Worm (Caenorhabditis elegans): Measurements from ENCODE around the gene zip-1.
A peak's percentile ranks its signal among the peaks of the same experiment; 100 is the strongest.

Gene zip-1

ce11 chrIII:12334268-12334667 lies 723 bp downstream of the zip-1 start:
- no peak for TF ChIP-seq dao-5 (tag; optimal IDR thresholded peaks at IDR 0.05)
- no peak for TF ChIP-seq W03F9.2 (tag; optimal IDR thresholded peaks at IDR 0.05)
- TF ChIP-seq him-1 (tag; optimal IDR thresholded peaks at IDR 0.05), result no peak

- TF ChIP-seq dao-5 (tag; optimal IDR thresholded peaks at IDR 0.05), result no peak
- TF ChIP-seq W03F9.2 (tag; optimal IDR thresholded peaks at IDR 0.05), result peak; percentile 1
These were observed 2.0 kb downstream of the zip-1 start for ce11 chrIII:12335400-12335994.

DNA sequence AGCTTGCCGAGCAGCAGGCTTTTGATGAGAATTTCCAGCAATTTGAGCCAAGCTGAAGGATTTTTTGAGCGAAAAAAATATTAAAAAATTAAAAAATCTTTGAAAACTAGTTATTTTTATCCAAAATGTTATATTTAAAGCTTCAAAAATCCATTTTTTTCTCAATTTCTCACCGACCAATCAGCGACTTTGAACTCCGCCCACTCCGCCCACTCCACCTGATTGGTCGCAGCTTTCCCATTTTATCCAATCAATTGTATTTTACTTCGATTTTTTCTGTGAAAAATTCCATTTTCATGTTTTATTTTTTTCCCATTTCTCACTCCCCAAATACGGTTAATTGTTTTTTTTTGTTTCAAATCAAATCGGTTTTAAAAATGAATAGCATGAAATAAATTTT lies 11.4 kb downstream of the zip-1 start:
- TF ChIP-seq him-1 (tag; optimal IDR thresholded peaks at IDR 0.05), result no peak
- no peak for TF ChIP-seq dao-5 (tag; optimal IDR thresholded peaks at IDR 0.05)
- no peak for TF ChIP-seq W03F9.2 (tag; optimal IDR thresholded peaks at IDR 0.05)

DNA sequence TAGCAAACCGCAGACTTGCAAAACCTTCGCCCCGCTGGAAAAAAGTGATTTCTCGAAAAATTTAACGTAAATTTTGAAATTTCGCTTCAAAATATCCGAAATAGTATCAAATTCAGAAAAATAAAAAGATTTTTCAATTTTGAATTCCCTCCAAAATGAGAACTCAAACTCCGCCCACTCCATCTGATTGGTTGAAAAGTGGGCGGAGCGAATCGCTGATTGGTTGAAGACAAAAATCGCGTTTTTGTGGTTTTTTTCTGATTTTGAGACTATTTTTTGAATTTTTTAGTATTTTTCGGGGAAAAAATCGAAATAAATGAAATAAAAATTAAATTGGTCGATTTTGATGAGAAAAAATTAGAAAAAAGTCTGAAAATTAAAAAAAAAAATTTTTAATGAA lies 15.5 kb downstream of the zip-1 start:
- TF ChIP-seq him-1 (tag; optimal IDR thresholded peaks at IDR 0.05), result no peak
- TF ChIP-seq W03F9.2 (tag; optimal IDR thresholded peaks at IDR 0.05), result no peak
- TF ChIP-seq dao-5 (tag; optimal IDR thresholded peaks at IDR 0.05), result no peak

DNA sequence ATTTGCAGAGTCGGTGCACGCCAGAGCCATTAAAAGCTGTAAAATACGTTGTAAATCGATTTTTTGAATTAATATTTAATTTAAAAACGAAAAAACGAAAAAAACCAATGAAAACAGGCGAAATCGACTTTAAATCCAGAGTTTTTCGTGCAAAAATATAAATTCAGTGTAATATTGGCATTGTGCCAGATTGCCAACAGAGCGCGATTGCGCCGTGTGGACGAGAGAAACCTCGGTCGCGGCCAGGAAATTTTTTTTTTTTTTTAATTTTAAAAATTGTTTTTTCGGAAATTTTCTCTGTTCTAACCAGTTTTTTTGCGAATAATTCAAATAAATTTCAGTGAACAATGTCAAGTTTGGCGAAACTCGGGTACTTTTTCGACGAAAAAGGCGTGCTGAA lies 17.8 kb downstream of the zip-1 start, which contains the start of the genes pph-4.1 and Y75B8A.31:
pph-4.1 (minus strand) TSS at position 36 of the 400 bp plus-strand sequence.
Y75B8A.31 (plus strand) TSS at position 342 of the 400 bp plus-strand sequence.
- TF ChIP-seq dao-5 (tag; optimal IDR thresholded peaks at IDR 0.05) (no peak), him-1 (tag; optimal IDR thresholded peaks at IDR 0.05) (peak; percentile 58), W03F9.2 (tag; optimal IDR thresholded peaks at IDR 0.05) (peak; percentile 94)

ce11 chrIII:12356588-12356987 lies 23.0 kb downstream of the zip-1 start:
- no peak for TF ChIP-seq dao-5 (tag; optimal IDR thresholded peaks at IDR 0.05)
- no peak for TF ChIP-seq him-1 (tag; optimal IDR thresholded peaks at IDR 0.05)

DNA sequence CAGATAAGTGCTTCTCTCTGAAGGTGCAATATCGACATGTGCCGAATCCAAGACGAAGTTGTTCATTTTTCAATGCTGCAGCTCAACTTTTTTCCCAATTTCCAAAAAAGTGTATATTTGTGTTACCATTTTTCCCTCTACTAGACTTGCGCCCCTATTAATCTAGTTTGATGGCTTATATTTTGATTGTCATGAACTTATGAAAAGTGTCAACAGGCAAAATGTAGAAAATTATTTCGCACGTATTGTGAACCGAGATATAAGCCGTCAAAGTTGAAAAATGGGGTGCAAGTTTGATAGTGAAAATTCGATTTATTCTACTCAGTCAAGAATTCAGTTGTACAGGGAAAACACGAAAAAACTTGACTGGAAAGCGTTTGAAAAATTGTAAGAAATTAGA lies 24.9 kb downstream of the zip-1 start, which contains the start of gene Y75B8A.32:
Y75B8A.32 (minus strand) TSS at position 101 of the 400 bp plus-strand sequence.
- TF ChIP-seq dao-5 (tag; optimal IDR thresholded peaks at IDR 0.05) (no peak), W03F9.2 (tag; optimal IDR thresholded peaks at IDR 0.05) (no peak)

ce11 chrIII:12359265-12359664 lies 25.7 kb downstream of the zip-1 start, which contains the start of gene Y75B8A.34:
Gene Y75B8A.34 (plus strand): TSS chrIII:12359565.
- TF ChIP-seq him-1 (tag; optimal IDR thresholded peaks at IDR 0.05) (no peak), W03F9.2 (tag; optimal IDR thresholded peaks at IDR 0.05) (no peak), dao-5 (tag; optimal IDR thresholded peaks at IDR 0.05) (no peak)

DNA sequence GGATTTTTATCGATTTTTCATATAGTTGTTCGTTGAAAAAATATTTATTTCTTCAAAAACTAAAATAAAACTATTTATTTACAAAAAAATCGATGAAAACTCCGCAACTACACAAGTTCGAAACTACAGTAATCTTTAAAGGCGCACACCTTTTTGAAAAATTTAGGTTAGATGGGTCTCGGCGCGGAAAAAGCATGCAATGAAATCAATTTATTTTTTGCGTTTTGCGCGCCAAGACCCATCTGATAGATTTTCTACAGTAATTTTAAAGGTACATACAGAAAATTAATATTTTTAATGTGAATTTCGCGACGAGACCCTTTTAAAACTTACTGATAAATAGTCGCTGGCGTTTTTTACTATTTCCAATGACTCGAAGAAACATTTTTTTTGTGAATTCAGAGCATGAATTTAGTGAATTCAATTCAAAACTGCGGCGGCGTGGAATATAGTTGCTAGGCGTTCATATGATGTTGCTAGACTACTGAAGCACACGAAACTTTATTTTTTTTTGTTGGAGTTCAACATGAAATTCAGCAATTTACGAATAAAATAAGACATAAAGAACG lies 33.5 kb downstream of the zip-1 start, which contains the start of gene Y75B8A.33:
Y75B8A.33 (minus strand) TSS at position 385 of the 569 bp plus-strand sequence.
- no peak for TF ChIP-seq W03F9.2 (tag; optimal IDR thresholded peaks at IDR 0.05)
- TF ChIP-seq dao-5 (tag; optimal IDR thresholded peaks at IDR 0.05), result no peak
- no peak for TF ChIP-seq him-1 (tag; optimal IDR thresholded peaks at IDR 0.05)

DNA sequence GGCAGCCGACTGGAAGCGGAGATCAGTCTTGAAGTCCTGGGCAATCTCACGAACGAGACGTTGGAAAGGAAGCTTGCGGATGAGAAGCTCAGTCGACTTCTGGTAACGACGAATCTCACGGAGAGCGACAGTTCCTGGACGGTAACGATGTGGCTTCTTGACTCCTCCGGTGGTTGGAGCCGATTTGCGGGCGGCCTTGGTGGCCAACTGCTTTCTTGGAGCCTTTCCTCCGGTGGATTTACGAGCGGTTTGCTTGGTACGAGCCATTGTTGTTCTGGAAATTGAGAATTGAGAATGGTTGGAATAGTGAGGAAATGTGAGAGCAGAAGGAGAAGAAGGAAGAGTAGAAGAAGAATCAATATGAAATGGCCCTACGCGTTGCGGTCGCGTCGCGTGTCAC lies 34.3 kb downstream of the zip-1 start:
- TF ChIP-seq W03F9.2 (tag; optimal IDR thresholded peaks at IDR 0.05) (no peak), him-1 (tag; optimal IDR thresholded peaks at IDR 0.05) (no peak), dao-5 (tag; optimal IDR thresholded peaks at IDR 0.05) (no peak)

DNA sequence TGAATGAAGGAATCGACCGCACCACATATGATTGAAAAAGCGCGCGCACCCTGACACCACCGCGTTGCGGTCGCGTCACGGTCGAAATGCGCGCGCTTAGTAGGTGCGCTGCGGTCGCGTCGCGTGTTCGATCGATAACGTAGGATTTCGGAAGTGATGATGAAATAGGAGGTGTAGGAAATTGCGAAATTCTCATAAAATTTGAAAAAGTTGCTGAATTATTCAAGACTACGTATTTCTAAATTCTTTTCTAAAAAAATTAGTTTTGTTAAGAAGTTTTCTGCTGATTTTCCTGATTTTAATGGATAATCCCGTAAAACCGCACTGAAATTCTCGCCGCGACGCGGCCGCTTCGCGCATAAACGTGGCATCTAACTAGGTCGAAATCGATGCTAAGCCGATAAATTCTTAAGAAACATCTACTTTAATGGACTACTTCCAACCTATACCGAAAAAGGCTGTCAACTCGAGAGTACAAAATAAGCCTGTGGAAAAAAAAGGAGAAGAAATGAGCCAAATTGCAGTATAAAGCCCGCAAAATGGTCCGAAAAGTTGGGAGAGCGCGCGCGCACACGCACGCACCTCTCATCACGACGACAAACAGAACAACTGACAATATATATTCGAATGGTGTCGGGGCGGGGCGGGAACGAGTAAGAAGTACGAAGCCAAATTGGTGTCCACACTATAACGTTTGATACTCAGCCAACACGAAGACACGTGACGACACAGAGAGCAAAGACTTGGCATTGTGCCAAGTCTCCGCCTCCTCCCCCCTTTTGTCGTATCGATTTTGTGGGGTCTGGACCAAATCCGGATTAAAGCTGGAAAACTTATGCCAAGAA lies 35.1 kb downstream of the zip-1 start, which contains the start of gene his-72:
his-72 (minus strand) TSS at position 589 of the 845 bp plus-strand sequence.
- TF ChIP-seq him-1 (tag; optimal IDR thresholded peaks at IDR 0.05), result no peak
- TF ChIP-seq W03F9.2 (tag; optimal IDR thresholded peaks at IDR 0.05), result no peak
- TF ChIP-seq dao-5 (tag; optimal IDR thresholded peaks at IDR 0.05), result no peak

- TF ChIP-seq dao-5 (tag; optimal IDR thresholded peaks at IDR 0.05) (no peak), W03F9.2 (tag; optimal IDR thresholded peaks at IDR 0.05) (no peak), him-1 (tag; optimal IDR thresholded peaks at IDR 0.05) (no peak)
These were observed 35.9 kb downstream of the zip-1 start for ce11 chrIII:12369476-12369875.

ce11 chrIII:12370011-12370506 lies 36.5 kb downstream of the zip-1 start, which contains the start of gene rpt-6:
Gene rpt-6 (plus strand): TSS chrIII:12370456.
- TF ChIP-seq dao-5 (tag; optimal IDR thresholded peaks at IDR 0.05) (no peak), him-1 (tag; optimal IDR thresholded peaks at IDR 0.05) (no peak), W03F9.2 (tag; optimal IDR thresholded peaks at IDR 0.05) (peak; percentile 57)
